Fruit fly (Drosophila melanogaster): ENCODE results near the gene CG15525.

CG15525 gene

dm6 chr3R:30014977-30015514 is 17.6 kb upstream of the CG15525 start, which contains the start of gene CG7920 (continued):
- TF ChIP-seq CG3847 (GFP tag; IDR thresholded peaks at IDR 0.05) = peak; percentile 36; the same call in 1 of the 2 replicates
- peak; percentile 23 for TF ChIP-seq CG7556 (GFP tag; optimal IDR thresholded peaks at IDR 0.05)
- peak; percentile 86 for TF ChIP-seq pzg (GFP tag; optimal IDR thresholded peaks at IDR 0.05)
- TF ChIP-seq Sin3A (optimal IDR thresholded peaks at IDR 0.05) = peak; percentile 71
- TF ChIP-seq CG2678 (tag; optimal IDR thresholded peaks at IDR 0.05) = peak; percentile 10
- TF ChIP-seq CTCF (GFP tag; optimal IDR thresholded peaks at IDR 0.05) = peak; percentile 75
- TF ChIP-seq Oli (tag; optimal IDR thresholded peaks at IDR 0.05) = no peak
- peak; percentile 60 for TF ChIP-seq trem (tag; optimal IDR thresholded peaks at IDR 0.05)
- peak; percentile 48 for TF ChIP-seq CG13296 (GFP tag; optimal IDR thresholded peaks at IDR 0.05)
- no peak for TF ChIP-seq CG2199 (GFP tag; IDR thresholded peaks at IDR 0.05)
- TF ChIP-seq CG10979 (tag; optimal IDR thresholded peaks at IDR 0.05) = peak; percentile 0
- no peak for TF ChIP-seq CG1024 (GFP tag; IDR thresholded peaks at IDR 0.05)
- TF ChIP-seq mld (GFP tag; IDR thresholded peaks at IDR 0.05; ENCODE audit: partially characterized antibody) = peak; percentile 13; the same call in 1 of the 3 replicates
- peak; percentile 85 for TF ChIP-seq Scr (GFP tag; IDR thresholded peaks at IDR 0.05; ENCODE audit: partially characterized antibody)
- TF ChIP-seq CG1832 (GFP tag; optimal IDR thresholded peaks at IDR 0.05) = no peak
- no peak for TF ChIP-seq Eip74EF (GFP tag; optimal IDR thresholded peaks at IDR 0.05)
- no peak for TF ChIP-seq D (optimal IDR thresholded peaks at IDR 0.05)
- TF ChIP-seq D (GFP tag; optimal IDR thresholded peaks at IDR 0.05) = no peak
- no peak for TF ChIP-seq CG4328 (GFP tag; optimal IDR thresholded peaks at IDR 0.05)
- peak; percentile 48 for TF ChIP-seq gfzf (GFP tag; optimal IDR thresholded peaks at IDR 0.05)
- TF ChIP-seq vnd (GFP tag; IDR thresholded peaks at IDR 0.05; ENCODE audit: partially characterized antibody) = peak; percentile 75
- TF ChIP-seq Ssrp (tag; optimal IDR thresholded peaks at IDR 0.05) = no peak
- TF ChIP-seq odd (GFP tag; optimal IDR thresholded peaks at IDR 0.05) = peak; percentile 37
- TF ChIP-seq CG18599 (GFP tag; optimal IDR thresholded peaks at IDR 0.05) = peak; percentile 71
- TF ChIP-seq BtbVII (GFP tag; optimal IDR thresholded peaks at IDR 0.05) = peak; percentile 48
- TF ChIP-seq Pdp1 (GFP tag; optimal IDR thresholded peaks at IDR 0.05) = peak in 1 of 2 experiments; percentile 10
- no peak for TF ChIP-seq zf30C (GFP tag; optimal IDR thresholded peaks at IDR 0.05)
- TF ChIP-seq seq (GFP tag; IDR thresholded peaks at IDR 0.05) = no peak
- peak; percentile 87 for TF ChIP-seq BEAF-32 (GFP tag; optimal IDR thresholded peaks at IDR 0.05)
- no peak for TF ChIP-seq CG9437 (GFP tag; optimal IDR thresholded peaks at IDR 0.05)
- no peak for TF ChIP-seq luna (GFP tag; optimal IDR thresholded peaks at IDR 0.05)
- TF ChIP-seq HLH54F (GFP tag; optimal IDR thresholded peaks at IDR 0.05) = peak; percentile 9
- TF ChIP-seq CG17829 (tag; optimal IDR thresholded peaks at IDR 0.05) = peak; percentile 41
- peak; percentile 3 for TF ChIP-seq ewg (GFP tag; optimal IDR thresholded peaks at IDR 0.05)
- TF ChIP-seq CrebB (tag; optimal IDR thresholded peaks at IDR 0.05) = peak; percentile 41
- no peak for TF ChIP-seq CG16779 (GFP tag; IDR thresholded peaks at IDR 0.05)
- peak; percentile 41 for TF ChIP-seq Nf-YC (tag; optimal IDR thresholded peaks at IDR 0.05)
- 0 out of 2 replicates have a peak, but pooled peaks have one; percentile 21 for TF ChIP-seq crol (GFP tag; IDR thresholded peaks at IDR 0.05)
- TF ChIP-seq Stat92E (GFP tag; optimal IDR thresholded peaks at IDR 0.05) = peak in 1 of 3 experiments; percentile 9
- no peak for TF ChIP-seq H2.0 (GFP tag; IDR thresholded peaks at IDR 0.05)
- TF ChIP-seq inv (GFP tag; IDR thresholded peaks at IDR 0.05; ENCODE audit: partially characterized antibody) = peak; percentile 46; the same call in 1 of the 2 replicates
- TF ChIP-seq phol (tag; optimal IDR thresholded peaks at IDR 0.05) = peak; percentile 56
- no peak for TF ChIP-seq CG4617 (GFP tag; optimal IDR thresholded peaks at IDR 0.05; ENCODE audit: borderline replicate concordance)
- TF ChIP-seq CG15514 (GFP tag; optimal IDR thresholded peaks at IDR 0.05) = peak; percentile 98
- TF ChIP-seq chm (GFP tag; IDR thresholded peaks at IDR 0.05) = peak; percentile 22; the same call in 1 of the 2 replicates
- TF ChIP-seq ken (GFP tag; IDR thresholded peaks at IDR 0.05) = no peak
- TF ChIP-seq CG17385 (GFP tag; optimal IDR thresholded peaks at IDR 0.05) = no peak
- TF ChIP-seq CG9215 (GFP tag; IDR thresholded peaks at IDR 0.05) = no peak
- TF ChIP-seq CG14710 (tag; optimal IDR thresholded peaks at IDR 0.05) = peak; percentile 39
